Worm (Caenorhabditis elegans): ENCODE results near the gene plpp-1.1.

The plpp-1.1 gene

ce11 chrII:3877874-3878273 lies 49.9 kb downstream of the plpp-1.1 start, which contains the start of gene sdz-7:
Gene sdz-7 (minus strand): TSS chrII:3877974.
- TF ChIP-seq pes-1 (GFP tag; IDR thresholded peaks at IDR 0.05) (no peak), hmg-4 (GFP tag; optimal IDR thresholded peaks at IDR 0.05) (no peak), ets-7 (tag; optimal IDR thresholded peaks at IDR 0.05) (no peak), hnd-1 (tag; optimal IDR thresholded peaks at IDR 0.05) (no peak), B0310.2 (tag; optimal IDR thresholded peaks at IDR 0.05) (no peak), flt-1 (GFP tag; IDR thresholded peaks at IDR 0.05) (no peak), tbx-37 (GFP tag; conservative IDR thresholded peaks at IDR 0.05) (no peak), sea-1 (GFP tag; conservative IDR thresholded peaks at IDR 0.05) (no peak), ceh-36 (tag; optimal IDR thresholded peaks at IDR 0.05) (no peak), ceh-13 (GFP tag; optimal IDR thresholded peaks at IDR 0.05) (no peak), hmbx-1 (tag; optimal IDR thresholded peaks at IDR 0.05) (no peak), scrt-1 (GFP tag; IDR thresholded peaks at IDR 0.05) (no peak), tra-4 (tag; optimal IDR thresholded peaks at IDR 0.05) (no peak), aly-1 (tag; optimal IDR thresholded peaks at IDR 0.05) (no peak), ama-1 (optimal IDR thresholded peaks at IDR 0.05) (no peak), F13C5.2 (tag; optimal IDR thresholded peaks at IDR 0.05) (no peak)

ce11 chrII:3877127-3877526 lies 50.7 kb downstream of the plpp-1.1 start, which contains the start of gene nep-3:
Gene nep-3 (minus strand): TSS chrII:3877227.
- TF ChIP-seq flt-1 (GFP tag; IDR thresholded peaks at IDR 0.05) (no peak), tbx-11 (GFP tag; IDR thresholded peaks at IDR 0.05) (no peak), ceh-36 (tag; optimal IDR thresholded peaks at IDR 0.05) (no peak), pes-1 (GFP tag; IDR thresholded peaks at IDR 0.05) (no peak), B0310.2 (tag; optimal IDR thresholded peaks at IDR 0.05) (no peak), ama-1 (optimal IDR thresholded peaks at IDR 0.05) (no peak), hnd-1 (tag; optimal IDR thresholded peaks at IDR 0.05) (no peak), aly-1 (tag; optimal IDR thresholded peaks at IDR 0.05) (no peak), tbx-37 (GFP tag; conservative IDR thresholded peaks at IDR 0.05) (no peak), tra-4 (tag; optimal IDR thresholded peaks at IDR 0.05) (no peak), F13C5.2 (tag; optimal IDR thresholded peaks at IDR 0.05) (no peak), hmg-4 (GFP tag; optimal IDR thresholded peaks at IDR 0.05) (no peak), scrt-1 (GFP tag; IDR thresholded peaks at IDR 0.05) (no peak), sea-1 (GFP tag; conservative IDR thresholded peaks at IDR 0.05) (no peak), ets-7 (tag; optimal IDR thresholded peaks at IDR 0.05) (no peak), ceh-13 (GFP tag; optimal IDR thresholded peaks at IDR 0.05) (no peak), hmbx-1 (tag; optimal IDR thresholded peaks at IDR 0.05) (no peak)

All from whole organism, early embryonic.